Fruit fly (Drosophila melanogaster) whole organism, embryonic: ENCODE data around the gene Pmm2.

Source experiments
- B-H1 ChIP-seq: fragments of 200-800 bp; sonication (Bioruptor generic); IDR thresholded peaks from 3 replicates; pipeline ENCODE4 v1.3.6; 2022; ENCODE audit warnings: missing biosample characterization, missing genetic modification characterization
- CG10267 ChIP-seq: fragments of 200-800 bp; sonication (Bioruptor generic); optimal IDR thresholded peaks from 2 replicates; lab custom pipeline; 2018; ENCODE audit warnings: missing biosample characterization, mild to moderate bottlenecking, missing genetic modification characterization, moderate library complexity
- CG12219 ChIP-seq: fragments of 200-800 bp; sonication (Bioruptor generic); optimal IDR thresholded peaks from 3 replicates; lab custom pipeline; 2018; ENCODE audit warnings: missing biosample characterization, mild to moderate bottlenecking, missing genetic modification characterization
- CG1233 ChIP-seq: fragments of 200-800 bp; sonication (Bioruptor generic); optimal IDR thresholded peaks from 4 replicates; lab custom pipeline; 2018; ENCODE audit warnings: missing biosample characterization, mild to moderate bottlenecking, missing genetic modification characterization
- CG13424 ChIP-seq: fragments of 200-800 bp; sonication (Bioruptor generic); optimal IDR thresholded peaks from 2 replicates; lab custom pipeline; 2019; ENCODE audit warnings: missing biosample characterization, mild to moderate bottlenecking, missing genetic modification characterization, moderate library complexity
- CG13775 ChIP-seq: fragments of 200-800 bp; sonication (Bioruptor generic); optimal IDR thresholded peaks from 3 replicates; lab custom pipeline; 2017; ENCODE audit warnings: missing biosample characterization, mild to moderate bottlenecking, missing genetic modification characterization
- CG15479 ChIP-seq: fragments of 200-800 bp; sonication (Bioruptor generic); optimal IDR thresholded peaks from 3 replicates; lab custom pipeline; 2019; ENCODE audit warnings: missing biosample characterization, mild to moderate bottlenecking, missing genetic modification characterization, moderate library complexity
- CG17328 ChIP-seq: fragments of 200-800 bp; sonication (Bioruptor generic); IDR thresholded peaks from 2 replicates; pipeline ENCODE4 v1.3.6; 2022; ENCODE audit warnings: missing biosample characterization, missing genetic modification characterization
- CG17359 ChIP-seq: fragments of 200-800 bp; sonication (Bioruptor generic); optimal IDR thresholded peaks from 3 replicates; lab custom pipeline; 2018; ENCODE audit warnings: missing biosample characterization, mild to moderate bottlenecking, missing genetic modification characterization, moderate library complexity
- CG17612 ChIP-seq: fragments of 200-800 bp; sonication (Bioruptor generic); IDR thresholded peaks from 2 replicates; pipeline ENCODE4 v1.3.6; 2022; ENCODE audit warnings: missing biosample characterization, missing genetic modification characterization
- CG18619 ChIP-seq: fragments of 200-800 bp; sonication (Bioruptor generic); optimal IDR thresholded peaks from 3 replicates; lab custom pipeline; 2017; ENCODE audit warnings: missing biosample characterization, mild to moderate bottlenecking, missing genetic modification characterization
- CG31441 ChIP-seq: fragments of 200-800 bp; sonication (Bioruptor generic); IDR thresholded peaks from 2 replicates; pipeline ENCODE4 v1.3.6; 2022; ENCODE audit warnings: missing biosample characterization, missing genetic modification characterization
- CG33557 ChIP-seq: fragments of 200-800 bp; sonication (Bioruptor generic); optimal IDR thresholded peaks from 2 replicates; lab custom pipeline; 2019; ENCODE audit warnings: missing biosample characterization, mild to moderate bottlenecking, missing genetic modification characterization, moderate library complexity
- CG3995 ChIP-seq: fragments of 200-800 bp; sonication (Bioruptor generic); optimal IDR thresholded peaks from 3 replicates; lab custom pipeline; 2016; ENCODE audit warnings: missing biosample characterization, missing genetic modification characterization
- CG4328 ChIP-seq: fragments of 200-800 bp; sonication (Bioruptor generic); optimal IDR thresholded peaks from 3 replicates; lab custom pipeline; 2017; ENCODE audit warnings: missing biosample characterization, missing genetic modification reagents, missing genetic modification characterization
- CG5180 ChIP-seq: fragments of 200-800 bp; sonication (Bioruptor generic); optimal IDR thresholded peaks from 3 replicates; lab custom pipeline; 2017; ENCODE audit warnings: missing biosample characterization, missing genetic modification characterization, mild to moderate bottlenecking, moderate library complexity, missing genetic modification reagents
- CG5245 ChIP-seq: fragments of 200-800 bp; sonication (Bioruptor generic); optimal IDR thresholded peaks from 3 replicates; lab custom pipeline; 2016; ENCODE audit warnings: missing biosample characterization, missing genetic modification characterization
- CG5953 ChIP-seq: fragments of 200-800 bp; sonication (Bioruptor generic); IDR thresholded peaks from 2 replicates; pipeline ENCODE4 v1.3.6; 2022; ENCODE audit warnings: missing biosample characterization, missing genetic modification characterization
- CG6813 ChIP-seq: fragments of 200-800 bp; sonication (Bioruptor generic); optimal IDR thresholded peaks from 2 replicates; lab custom pipeline; 2017; ENCODE audit warnings: missing biosample characterization, missing genetic modification characterization, mild to moderate bottlenecking, moderate library complexity, missing genetic modification reagents
- Camta ChIP-seq: fragments of 200-800 bp; sonication (Bioruptor generic); optimal IDR thresholded peaks from 2 replicates; lab custom pipeline; 2016; ENCODE audit warnings: missing biosample characterization, missing genetic modification characterization
- Dll ChIP-seq: fragments of 200-800 bp; sonication (Bioruptor generic); IDR thresholded peaks from 4 replicates; pipeline ENCODE4 v1.3.6; 2022; ENCODE audit warnings: missing biosample characterization, missing genetic modification characterization; ENCODE audit not compliant: partially characterized antibody
- ERR ChIP-seq: fragments of 200-800 bp; sonication (Bioruptor generic); optimal IDR thresholded peaks from 2 replicates; lab custom pipeline; 2016; ENCODE audit warnings: missing biosample characterization, missing genetic modification characterization
- Fer2 ChIP-seq: fragments of 200-800 bp; sonication (Bioruptor generic); optimal IDR thresholded peaks from 2 replicates; lab custom pipeline; 2018; ENCODE audit warnings: missing biosample characterization, mild to moderate bottlenecking, missing genetic modification characterization, moderate library complexity
- Side ChIP-seq: fragments of 200-800 bp; sonication (Bioruptor generic); optimal IDR thresholded peaks from 2 replicates; lab custom pipeline; 2016; ENCODE audit warnings: missing biosample characterization, missing genetic modification characterization
- ab ChIP-seq: fragments of 200-800 bp; sonication (Bioruptor generic); optimal IDR thresholded peaks from 2 replicates; lab custom pipeline; 2016; ENCODE audit warnings: missing biosample characterization, missing genetic modification characterization
- az2 ChIP-seq: fragments of 200-800 bp; sonication (Bioruptor generic); optimal IDR thresholded peaks from 3 replicates; lab custom pipeline; 2016; ENCODE audit warnings: missing biosample characterization, missing genetic modification characterization
- bsh ChIP-seq, 2 experiments: fragments of 200-800 bp; sonication (Bioruptor generic); optimal IDR thresholded peaks; 2 replicates each; lab custom pipeline; 2017 to 2018; ENCODE audit warnings: mild to moderate bottlenecking in 2 of 2, missing biosample characterization in 2 of 2, missing genetic modification characterization in 2 of 2, moderate library complexity in 1 of 2
- chm ChIP-seq: fragments of 200-800 bp; sonication (Bioruptor generic); IDR thresholded peaks from 2 replicates; pipeline ENCODE4 v1.3.6; 2022; ENCODE audit warnings: missing biosample characterization, missing genetic modification characterization
- croc ChIP-seq: fragments of 200-800 bp; sonication (Bioruptor generic); conservative IDR thresholded peaks from 3 replicates; pipeline ENCODE4 v1.3.6; 2022; ENCODE audit warnings: missing biosample characterization, missing genetic modification characterization
- disco-r ChIP-seq: fragments of 200-800 bp; sonication (Bioruptor generic); optimal IDR thresholded peaks from 2 replicates; lab custom pipeline; 2016; ENCODE audit warnings: missing biosample characterization, missing genetic modification characterization
- dmrt11E ChIP-seq: fragments of 200-800 bp; sonication (Bioruptor generic); optimal IDR thresholded peaks from 3 replicates; lab custom pipeline; 2018; ENCODE audit warnings: missing biosample characterization, mild to moderate bottlenecking, missing genetic modification characterization, moderate library complexity
- en ChIP-seq: fragments of 200-800 bp; sonication (Bioruptor generic); optimal IDR thresholded peaks from 2 replicates; lab custom pipeline; 2016; ENCODE audit warnings: missing biosample characterization, missing genetic modification characterization
- fu2 ChIP-seq: fragments of 200-800 bp; sonication (Bioruptor generic); optimal IDR thresholded peaks from 2 replicates; lab custom pipeline; 2016; ENCODE audit warnings: missing biosample characterization, missing genetic modification characterization
- gcm2 ChIP-seq: fragments of 200-800 bp; sonication (Bioruptor generic); optimal IDR thresholded peaks from 2 replicates; lab custom pipeline; 2016; ENCODE audit warnings: missing biosample characterization, missing genetic modification characterization
- gem ChIP-seq: fragments of 200-800 bp; sonication (Bioruptor generic); optimal IDR thresholded peaks from 2 replicates; lab custom pipeline; 2019; ENCODE audit warnings: missing biosample characterization, mild to moderate bottlenecking, missing genetic modification characterization, moderate library complexity
- gfzf ChIP-seq: fragments of 200-800 bp; sonication (Bioruptor generic); optimal IDR thresholded peaks from 2 replicates; lab custom pipeline; 2016; ENCODE audit warnings: missing biosample characterization, mild to moderate bottlenecking, missing genetic modification characterization, moderate library complexity
- repo ChIP-seq: fragments of 200-800 bp; sonication (Bioruptor generic); optimal IDR thresholded peaks from 2 replicates; lab custom pipeline; 2016; ENCODE audit warnings: missing biosample characterization, missing genetic modification characterization
- run ChIP-seq: fragments of 200-800 bp; sonication (Bioruptor generic); optimal IDR thresholded peaks from 3 replicates; lab custom pipeline; 2018; ENCODE audit warnings: missing biosample characterization, mild to moderate bottlenecking, missing genetic modification characterization
- sc ChIP-seq, 3 experiments: fragments of >200 bp in 2 of 3; fragments of 200-800 bp in 1 of 3; sonication (Bioruptor generic) in 1 of 3; optimal IDR thresholded peaks; 2 replicates in 2 of 3; 3 replicates in 1 of 3; lab custom pipeline; 2017; ENCODE audit warnings: mild to moderate bottlenecking in 1 of 3, missing biosample characterization in 1 of 3, missing genetic modification characterization in 1 of 3, missing genetic modification reagents in 1 of 3
- scrt ChIP-seq: fragments of 200-800 bp; sonication (Bioruptor generic); optimal IDR thresholded peaks from 2 replicates; lab custom pipeline; 2018; ENCODE audit warnings: missing biosample characterization, mild to moderate bottlenecking, missing genetic modification characterization, moderate library complexity
- sens ChIP-seq: fragments of 200-800 bp; sonication (Bioruptor generic); peaks from one replicate; lab custom pipeline; 2016; ENCODE audit warnings: missing biosample characterization, missing genetic modification characterization
- slou ChIP-seq: fragments of 200-800 bp; sonication (Bioruptor generic); optimal IDR thresholded peaks from 3 replicates; lab custom pipeline; 2016; ENCODE audit warnings: missing biosample characterization, missing genetic modification characterization
- sqz ChIP-seq: fragments of 200-800 bp; sonication (Bioruptor generic); optimal IDR thresholded peaks from 3 replicates; lab custom pipeline; 2018; ENCODE audit warnings: missing biosample characterization, mild to moderate bottlenecking, missing genetic modification characterization
- ttk ChIP-seq: fragments of 200-800 bp; sonication (Bioruptor generic); IDR thresholded peaks from 2 replicates; pipeline ENCODE4 v2.1.2; 2022; ENCODE audit warnings: missing biosample characterization, missing genetic modification characterization
- tup ChIP-seq: fragments of 200-800 bp; sonication (Bioruptor generic); optimal IDR thresholded peaks from 2 replicates; lab custom pipeline; 2016; ENCODE audit warnings: missing biosample characterization, mild to moderate bottlenecking, missing genetic modification characterization, moderate library complexity
- unc-4 ChIP-seq: fragments of 200-800 bp; sonication (Bioruptor generic); IDR thresholded peaks from 2 replicates; pipeline ENCODE4 v1.3.6; 2022; ENCODE audit warnings: missing biosample characterization, missing genetic modification characterization; ENCODE audit not compliant: partially characterized antibody
- wek ChIP-seq: fragments of 200-800 bp; sonication (Bioruptor generic); optimal IDR thresholded peaks from 3 replicates; lab custom pipeline; 2018; ENCODE audit warnings: missing biosample characterization, mild to moderate bottlenecking, missing genetic modification characterization, moderate library complexity
- zf30C ChIP-seq: fragments of 200-800 bp; sonication (Bioruptor generic); optimal IDR thresholded peaks from 3 replicates; lab custom pipeline; 2018; ENCODE audit warnings: missing biosample characterization, mild to moderate bottlenecking, missing genetic modification characterization
- zfh2 ChIP-seq: fragments of 200-800 bp; sonication (Bioruptor generic); optimal IDR thresholded peaks from 2 replicates; lab custom pipeline; 2016; ENCODE audit warnings: missing biosample characterization, missing genetic modification characterization

The Pmm2 gene

dm6 chr3L:12514762-12515215, 19.6 kb upstream of the Pmm2 start, which contains the start of the genes sti and tral (continued):
- peak; percentile 76 for TF ChIP-seq B-H1 (GFP tag; lab: Robert Waterston, UW)
- peak; percentile 84 for TF ChIP-seq ttk (GFP tag; lab: Robert Waterston, UW)
- TF ChIP-seq dmrt11E (tag; lab: Kevin White, UChicago): peak; percentile 75
- peak; percentile 94 for TF ChIP-seq Side (GFP tag; lab: Kevin White, UChicago)
- peak; percentile 89 for TF ChIP-seq az2
- TF ChIP-seq slou: peak; percentile 87
- peak; percentile 70 for TF ChIP-seq croc (GFP tag; lab: Robert Waterston, UW)
- peak; percentile 99 for TF ChIP-seq CG10267 (tag; lab: Kevin White, UChicago)
- peak; percentile 94 for TF ChIP-seq fu2
- peak; percentile 96 for TF ChIP-seq zfh2 (GFP tag; lab: Kevin White, UChicago)
- peak; percentile 88 for TF ChIP-seq CG13424 (tag; lab: Kevin White, UChicago)
- peak; percentile 57; the same call in 1 of the 2 replicates for TF ChIP-seq CG17612 (GFP tag; lab: Robert Waterston, UW)
- TF ChIP-seq CG12219 (GFP tag; lab: Kevin White, UChicago): peak; percentile 59
- TF ChIP-seq bsh (GFP tag; optimal IDR thresholded peaks at IDR 0.05; lab: Kevin White, UChicago): peak; percentile 23 to 76
- no peak for TF ChIP-seq CG5180 (GFP tag; lab: Kevin White, UChicago)
- TF ChIP-seq CG31441 (GFP tag; lab: Robert Waterston, UW): peak; percentile 83; the same call in 1 of the 2 replicates
- TF ChIP-seq unc-4: peak; percentile 21; the same call in 1 of the 2 replicates
- peak; percentile 54; the same call in 1 of the 2 replicates for TF ChIP-seq chm
- peak; percentile 91 for TF ChIP-seq tup (GFP tag; lab: Kevin White, UChicago)
- peak; percentile 78 for TF ChIP-seq en (GFP tag; lab: Kevin White, UChicago)
- TF ChIP-seq CG6813 (GFP tag; lab: Kevin White, UChicago): peak; percentile 72
- peak; percentile 86 for TF ChIP-seq CG17359
- peak; percentile 46 for TF ChIP-seq gfzf (GFP tag; lab: Kevin White, UChicago)
- TF ChIP-seq ERR (GFP tag; lab: Kevin White, UChicago): peak; percentile 86
- peak; percentile 88 for TF ChIP-seq gem
- peak; percentile 98 for TF ChIP-seq sens
- TF ChIP-seq CG5245: peak; percentile 86
- peak; percentile 43 for TF ChIP-seq CG15479 (GFP tag; lab: Kevin White, UChicago)
- peak; percentile 18 for TF ChIP-seq zf30C (GFP tag; lab: Kevin White, UChicago)
- peak; percentile 91 for TF ChIP-seq CG4328
- peak; percentile 66 for TF ChIP-seq CG3995 (GFP tag; lab: Kevin White, UChicago)
- TF ChIP-seq CG5953 (GFP tag; lab: Robert Waterston, UW): peak; percentile 57; the same call in 1 of the 2 replicates
- TF ChIP-seq CG17328 (GFP tag; lab: Robert Waterston, UW): peak; percentile 68
- TF ChIP-seq Dll: peak; percentile 31; the same call in 2 of the 4 replicates
- peak; percentile 1 for TF ChIP-seq wek (GFP tag; lab: Kevin White, UChicago)
- peak; percentile 92 for TF ChIP-seq CG13775 (GFP tag; lab: Kevin White, UChicago)
- TF ChIP-seq CG1233: peak; percentile 82
- TF ChIP-seq scrt: peak; percentile 68
- peak; percentile 78 for TF ChIP-seq CG33557 (GFP tag; lab: Kevin White, UChicago)
- peak; percentile 79 for TF ChIP-seq sqz (GFP tag; lab: Kevin White, UChicago)
- peak; percentile 85 for TF ChIP-seq disco-r (GFP tag; lab: Kevin White, UChicago)
- peak; percentile 82 for TF ChIP-seq gcm2 (GFP tag; lab: Kevin White, UChicago)
- TF ChIP-seq run (tag; lab: Kevin White, UChicago): peak; percentile 15
- no peak for TF ChIP-seq sc (optimal IDR thresholded peaks at IDR 0.05; lab: Kevin White, UChicago)
- TF ChIP-seq sc (GFP tag; optimal IDR thresholded peaks at IDR 0.05; lab: Kevin White, UChicago): peak; percentile 56
- peak; percentile 84 for TF ChIP-seq CG18619 (GFP tag; lab: Kevin White, UChicago)
- TF ChIP-seq repo (GFP tag; lab: Kevin White, UChicago): peak; percentile 86
- peak; percentile 83 for TF ChIP-seq ab (GFP tag; lab: Kevin White, UChicago)
- TF ChIP-seq Fer2 (tag; lab: Kevin White, UChicago): peak; percentile 89
- TF ChIP-seq Camta (GFP tag; lab: Kevin White, UChicago): peak; percentile 91
